Worm (Caenorhabditis elegans): ENCODE data around the gene cest-2.3.
A peak's percentile ranks its signal among the peaks of the same experiment; 100 is the strongest.
"Not testable (repeated sequence)": the region's sequence is repeated elsewhere in the genome, so short reads cannot be mapped to it uniquely, and the experiment has no call there.

Gene cest-2.3

ce11 chrV:14210743-14211142 lies 28.0 kb upstream of the cest-2.3 start, which contains the start of gene str-230:
Gene str-230, minus strand, starts transcription at chrV:14210843.
- no peak for TF ChIP-seq sma-3 (GFP tag; optimal IDR thresholded peaks at IDR 0.05)
- no peak for TF ChIP-seq C34F6.9 (tag; optimal IDR thresholded peaks at IDR 0.05)
- no peak for TF ChIP-seq fos-1 (tag; optimal IDR thresholded peaks at IDR 0.05)
- TF ChIP-seq lin-13 (GFP tag; optimal IDR thresholded peaks at IDR 0.05) = no peak
- TF ChIP-seq Y55F3AM.14 (GFP tag; optimal IDR thresholded peaks at IDR 0.05) = no peak
- no peak for TF ChIP-seq egl-27 (tag; optimal IDR thresholded peaks at IDR 0.05)
- TF ChIP-seq nhr-11 (tag; optimal IDR thresholded peaks at IDR 0.05) = no peak
- TF ChIP-seq ztf-4 (tag; optimal IDR thresholded peaks at IDR 0.05) = no peak

- not testable (repeated sequence) for TF ChIP-seq nhr-11, skn-1, egl-27 (tag; optimal IDR thresholded peaks at IDR 0.05)
Observed at ce11 chrV:14205214-14205613, 22.5 kb upstream of the cest-2.3 start, which contains the start of gene T16A9.3. Gene T16A9.3, plus strand, starts transcription at chrV:14205514.

ce11 chrV:14200086-14200485 lies 17.3 kb upstream of the cest-2.3 start:
- TF ChIP-seq sma-3 (GFP tag; optimal IDR thresholded peaks at IDR 0.05) = peak; percentile 91
- no peak for TF ChIP-seq lin-39 (tag; optimal IDR thresholded peaks at IDR 0.05)
- TF ChIP-seq sem-4 (tag; optimal IDR thresholded peaks at IDR 0.05) = peak; percentile 81
- no peak for TF ChIP-seq ztf-1 (GFP tag; conservative IDR thresholded peaks at IDR 0.05)
- TF ChIP-seq ama-1 (optimal IDR thresholded peaks at IDR 0.05) = peak; percentile 68
- TF ChIP-seq R02D3.7 (tag; optimal IDR thresholded peaks at IDR 0.05) = no peak
- peak; percentile 88 for TF ChIP-seq nhr-25 (tag; optimal IDR thresholded peaks at IDR 0.05)
- peak; percentile 94 for TF ChIP-seq sma-9 (GFP tag; optimal IDR thresholded peaks at IDR 0.05)
- TF ChIP-seq sma-9 (tag; optimal IDR thresholded peaks at IDR 0.05) = no peak
- TF ChIP-seq nhr-10 (tag; optimal IDR thresholded peaks at IDR 0.05) = peak; percentile 87
- no peak for TF ChIP-seq nhr-237 (tag; optimal IDR thresholded peaks at IDR 0.05)
- peak; percentile 79 for TF ChIP-seq gmeb-1 (tag; optimal IDR thresholded peaks at IDR 0.05)
- no peak for TF ChIP-seq ZK546.5 (tag; optimal IDR thresholded peaks at IDR 0.05)
- no peak for TF ChIP-seq unc-39 (tag; optimal IDR thresholded peaks at IDR 0.05)
- TF ChIP-seq mdl-1 (tag; optimal IDR thresholded peaks at IDR 0.05) = peak; percentile 79 to 86
- TF ChIP-seq unc-62 (GFP tag; optimal IDR thresholded peaks at IDR 0.05) = peak; percentile 19
- TF ChIP-seq lin-13 (GFP tag; optimal IDR thresholded peaks at IDR 0.05) = peak; percentile 78
- peak; percentile 91 for TF ChIP-seq fos-1 (tag; optimal IDR thresholded peaks at IDR 0.05)
- TF ChIP-seq crh-2 (tag; optimal IDR thresholded peaks at IDR 0.05) = peak; percentile 94
- TF ChIP-seq unc-55 (GFP tag; optimal IDR thresholded peaks at IDR 0.05) = peak; percentile 97
- peak; percentile 74 for TF ChIP-seq ceh-82 (tag; optimal IDR thresholded peaks at IDR 0.05)
- TF ChIP-seq aly-2 (tag; optimal IDR thresholded peaks at IDR 0.05) = no peak
- no peak for TF ChIP-seq alr-1 (tag; optimal IDR thresholded peaks at IDR 0.05)
- TF ChIP-seq nhr-6 (tag; optimal IDR thresholded peaks at IDR 0.05) = no peak
- TF ChIP-seq nhr-21 (tag; optimal IDR thresholded peaks at IDR 0.05) = peak; percentile 90
- no peak for TF ChIP-seq dmd-4 (tag; optimal IDR thresholded peaks at IDR 0.05)
- TF ChIP-seq C34F6.9 (tag; optimal IDR thresholded peaks at IDR 0.05) = peak; percentile 97
- TF ChIP-seq nhr-11 (tag; optimal IDR thresholded peaks at IDR 0.05) = peak; percentile 55
- no peak for TF ChIP-seq peb-1 (tag; optimal IDR thresholded peaks at IDR 0.05)
- TF ChIP-seq elt-3 (tag; optimal IDR thresholded peaks at IDR 0.05) = no peak
- peak; percentile 73 for TF ChIP-seq Y55F3AM.14 (GFP tag; optimal IDR thresholded peaks at IDR 0.05)
- peak; percentile 74 to 90 for TF ChIP-seq lsy-2 (tag; optimal IDR thresholded peaks at IDR 0.05)
- peak; percentile 77 for TF ChIP-seq lin-11 (tag; optimal IDR thresholded peaks at IDR 0.05)
- no peak for TF ChIP-seq nhr-23 (tag; optimal IDR thresholded peaks at IDR 0.05)
- peak; percentile 66 for TF ChIP-seq blmp-1 (tag; optimal IDR thresholded peaks at IDR 0.05; ENCODE audit: insufficient read depth)
- TF ChIP-seq zag-1 (tag; optimal IDR thresholded peaks at IDR 0.05) = peak; percentile 95
- peak; percentile 94 for TF ChIP-seq F13H6.1 (tag; optimal IDR thresholded peaks at IDR 0.05)
- peak; percentile 30 for TF ChIP-seq nhr-12 (tag; optimal IDR thresholded peaks at IDR 0.05)
- peak; percentile 97 for TF ChIP-seq nhr-129 (tag; optimal IDR thresholded peaks at IDR 0.05)
- TF ChIP-seq nhr-77 (tag; optimal IDR thresholded peaks at IDR 0.05) = peak; percentile 26
- TF ChIP-seq ztf-4 (tag; optimal IDR thresholded peaks at IDR 0.05) = peak; percentile 92
- TF ChIP-seq mab-5 (tag; optimal IDR thresholded peaks at IDR 0.05) = peak; percentile 66
- TF ChIP-seq elt-1 (tag; optimal IDR thresholded peaks at IDR 0.05) = no peak
- no peak for TF ChIP-seq ztf-11 (tag; optimal IDR thresholded peaks at IDR 0.05)
- peak; percentile 90 for TF ChIP-seq egl-27 (tag; optimal IDR thresholded peaks at IDR 0.05)
- peak; percentile 40 for TF ChIP-seq skn-1 (tag; optimal IDR thresholded peaks at IDR 0.05)
- no peak for TF ChIP-seq mbf-1 (tag; optimal IDR thresholded peaks at IDR 0.05)
- TF ChIP-seq ceh-16 (tag; optimal IDR thresholded peaks at IDR 0.05) = no peak
- TF ChIP-seq snpc-4 (tag; optimal IDR thresholded peaks at IDR 0.05) = peak; percentile 65

All from whole organism, L2 larva.